Fruit fly (Drosophila melanogaster): Measurements from ENCODE around the gene Dhc1.

DNA sequence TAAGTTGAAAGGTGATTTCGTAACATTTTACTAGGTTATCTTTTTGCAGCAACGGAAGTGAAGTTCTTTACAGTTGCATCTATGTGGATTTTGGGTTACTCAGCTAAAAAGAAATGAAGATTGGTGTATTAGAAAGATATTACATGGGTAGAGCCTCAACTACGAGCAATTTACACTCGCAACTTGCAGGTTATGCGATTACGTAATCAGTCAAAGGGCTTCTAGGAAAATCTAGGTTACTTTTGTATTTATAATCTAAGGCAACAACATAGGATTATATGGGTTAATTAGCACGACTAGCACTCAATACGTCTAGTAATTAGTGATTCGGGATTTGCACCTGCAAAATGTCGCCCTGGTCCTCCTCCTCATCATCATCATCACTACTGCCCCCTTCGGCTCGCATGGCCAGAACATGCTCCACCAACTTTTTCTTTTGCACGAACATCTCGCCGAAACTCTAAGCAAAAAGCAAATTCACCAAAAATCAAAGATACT, at the start of gene Dhc1:
- TF ChIP-seq CG11560 (tag; IDR thresholded peaks at IDR 0.05) (no peak), gcm (GFP tag; optimal IDR thresholded peaks at IDR 0.05) (no peak), Opbp (GFP tag; IDR thresholded peaks at IDR 0.05; ENCODE audit: partially characterized antibody) (no peak), ewg (GFP tag; optimal IDR thresholded peaks at IDR 0.05) (no peak), CG16815 (GFP tag; optimal IDR thresholded peaks at IDR 0.05) (no peak), shn (GFP tag; optimal IDR thresholded peaks at IDR 0.05) (no peak), CG4424 (GFP tag; optimal IDR thresholded peaks at IDR 0.05) (no peak), ash1 (GFP tag; optimal IDR thresholded peaks at IDR 0.05) (no peak), CG34422 (GFP tag; IDR thresholded peaks at IDR 0.05) (no peak), CG11093 (GFP tag; IDR thresholded peaks at IDR 0.05) (no peak)
